Worm (Caenorhabditis elegans) whole organism, young adult: Measurements from ENCODE around the gene T10B9.9.
A peak's percentile ranks its signal among the peaks of the same experiment; 100 is the strongest.

Source experiments
- egl-18 ChIP-seq: fragments of 200-800 bp; sonication (Bioruptor generic); IDR thresholded peaks from 2 replicates; pipeline ENCODE4 v1.3.6; 2022; ENCODE audit warnings: missing genetic modification reagents, missing genetic modification characterization, missing compliant biosample characterization
- hmg-20 ChIP-seq: fragments of 200-800 bp; sonication (Bioruptor generic); IDR thresholded peaks from 2 replicates; pipeline ENCODE4 v1.3.6; 2022; ENCODE audit warnings: missing genetic modification reagents, missing genetic modification characterization, missing compliant biosample characterization
- lsl-1 ChIP-seq: fragments of 200-800 bp; sonication (Bioruptor generic); optimal IDR thresholded peaks from 2 replicates; lab custom pipeline; 2018; ENCODE audit warnings: mild to moderate bottlenecking, missing genetic modification characterization, moderate library complexity, missing compliant biosample characterization
- rec-8 ChIP-seq, 2 experiments: sonication (generic microtip); optimal IDR thresholded peaks; 2 replicates each; lab custom pipeline; 2016; ENCODE audit warnings: mild to moderate bottlenecking in 2 of 2, missing genetic modification characterization in 2 of 2, missing genetic modification reagents in 2 of 2, missing genotype in 2 of 2, missing biosample characterization in 1 of 2, missing compliant biosample characterization in 1 of 2, moderate library complexity in 1 of 2

- TF ChIP-seq hmg-20 (no peak), rec-8 (tag; optimal IDR thresholded peaks at IDR 0.05; lab: Kevin White, UChicago) (peak; percentile 33 to 82), lsl-1 (GFP tag; lab: Kevin White, UChicago) (peak; percentile 42), egl-18 (GFP tag; lab: Robert Waterston, UW) (no peak)
These were observed 1.0 kb downstream of the T10B9.9 start for ce11 chrII:9774653-9775052.
